Fruit fly (Drosophila melanogaster): ENCODE measurements around the gene Nrg.
A peak's percentile ranks its signal among the peaks of the same experiment; 100 is the strongest.

The Nrg gene

DNA sequence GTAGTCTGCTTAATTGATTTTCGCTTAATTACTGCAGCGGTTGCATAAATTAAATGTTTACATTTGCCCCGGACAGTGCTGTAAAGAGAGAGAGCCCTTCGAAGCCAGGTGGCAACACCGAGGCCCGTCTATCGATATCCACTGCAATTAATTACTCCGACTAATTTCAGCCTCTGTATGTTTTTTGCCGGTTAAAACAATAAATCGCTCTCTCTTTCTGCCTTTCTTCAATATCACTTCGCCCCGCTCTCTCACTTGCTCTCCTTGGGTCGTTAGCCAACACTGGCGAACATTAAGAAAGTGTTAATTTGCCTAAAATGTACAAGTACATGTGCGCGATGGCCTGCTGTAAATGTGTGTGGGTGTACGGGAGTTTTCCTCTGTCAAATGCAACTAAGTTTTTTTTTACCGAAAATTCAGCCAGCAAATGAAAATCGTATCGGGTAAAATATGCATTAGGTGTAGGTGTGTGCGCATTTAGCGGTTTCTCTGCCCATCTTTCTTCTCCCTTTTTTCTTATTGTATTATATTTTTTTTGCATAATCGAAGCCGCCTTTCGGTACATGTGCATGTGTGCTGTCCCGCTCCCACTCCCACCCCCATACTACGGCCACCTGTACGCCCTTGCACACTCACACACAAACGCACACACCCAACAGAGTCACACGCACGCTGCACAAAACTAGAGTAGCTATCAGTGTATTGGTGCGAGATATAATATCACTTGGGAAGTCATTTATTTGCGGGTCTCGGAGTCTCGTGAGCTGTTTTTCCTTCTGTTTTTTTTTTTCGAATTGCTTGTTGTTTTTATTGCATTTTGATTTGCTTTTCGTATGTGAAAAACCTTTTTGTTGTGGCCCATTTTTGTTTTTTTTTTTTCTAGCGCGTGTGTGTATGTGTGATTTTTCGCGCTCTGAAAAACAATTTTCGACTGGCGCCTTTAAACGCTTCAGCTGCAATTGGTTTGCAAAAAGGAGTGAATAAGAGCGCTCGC is 44.5 kb downstream of the Nrg start (continued):
- TF ChIP-seq CG3163 (GFP tag; optimal IDR thresholded peaks at IDR 0.05) (peak; percentile 24), gsb (GFP tag; IDR thresholded peaks at IDR 0.05) (no peak), CG2116 (GFP tag; optimal IDR thresholded peaks at IDR 0.05) (peak; percentile 56), fu2 (GFP tag; optimal IDR thresholded peaks at IDR 0.05) (peak; percentile 4), CG12155 (GFP tag; optimal IDR thresholded peaks at IDR 0.05) (no peak), schlank (tag; optimal IDR thresholded peaks at IDR 0.05) (no peak), CG6813 (GFP tag; optimal IDR thresholded peaks at IDR 0.05) (no peak), cg (GFP tag; optimal IDR thresholded peaks at IDR 0.05) (peak; percentile 89), btn (GFP tag; optimal IDR thresholded peaks at IDR 0.05) (no peak), TFAM (GFP tag; optimal IDR thresholded peaks at IDR 0.05) (no peak), Elba2 (GFP tag; optimal IDR thresholded peaks at IDR 0.05) (peak; percentile 79), CG31441 (GFP tag; IDR thresholded peaks at IDR 0.05) (no peak; the same call in 1 of the 2 replicates), en (GFP tag; optimal IDR thresholded peaks at IDR 0.05) (no peak), CG3995 (GFP tag; optimal IDR thresholded peaks at IDR 0.05) (no peak), Deaf1 (tag; optimal IDR thresholded peaks at IDR 0.05) (no peak), Mes4 (GFP tag; optimal IDR thresholded peaks at IDR 0.05) (no peak), CG2199 (GFP tag; IDR thresholded peaks at IDR 0.05) (no peak), ato (GFP tag; IDR thresholded peaks at IDR 0.05; ENCODE audit: partially characterized antibody) (no peak), dmrt99B (tag; optimal IDR thresholded peaks at IDR 0.05) (no peak), ERR (GFP tag; optimal IDR thresholded peaks at IDR 0.05) (peak; percentile 41), esg (GFP tag; conservative IDR thresholded peaks at IDR 0.05) (no peak), Ravus (GFP tag; IDR thresholded peaks at IDR 0.05) (no peak), CG6683 (GFP tag; optimal IDR thresholded peaks at IDR 0.05) (no peak), mirr (GFP tag; optimal IDR thresholded peaks at IDR 0.05) (peak; percentile 50), chm (GFP tag; IDR thresholded peaks at IDR 0.05) (no peak; the same call in 1 of the 2 replicates), CG13894 (tag; optimal IDR thresholded peaks at IDR 0.05) (no peak), Dek (tag; optimal IDR thresholded peaks at IDR 0.05) (no peak), lmd (GFP tag; IDR thresholded peaks at IDR 0.05) (no peak), CG1529 (GFP tag; optimal IDR thresholded peaks at IDR 0.05) (no peak), sob (GFP tag; IDR thresholded peaks at IDR 0.05) (no peak), nom (GFP tag; optimal IDR thresholded peaks at IDR 0.05) (no peak), ken (GFP tag; IDR thresholded peaks at IDR 0.05) (no peak), Dbx (GFP tag; IDR thresholded peaks at IDR 0.05) (0 out of 3 replicates have a peak, but pooled peaks have one; percentile 14), bsh (GFP tag; optimal IDR thresholded peaks at IDR 0.05) (peak in 1 of 2 experiments; percentile 6), E2f1 (GFP tag; IDR thresholded peaks at IDR 0.05) (no peak; the same call in 1 of the 2 replicates), unc-4 (GFP tag; IDR thresholded peaks at IDR 0.05; ENCODE audit: partially characterized antibody) (peak; percentile 31; the same call in 1 of the 2 replicates), bbx (GFP tag; IDR thresholded peaks at IDR 0.05; ENCODE audit: partially characterized antibody) (peak; percentile 72), Atf3 (GFP tag; optimal IDR thresholded peaks at IDR 0.05) (no peak), CG13424 (tag; optimal IDR thresholded peaks at IDR 0.05) (no peak), CG10366 (GFP tag; IDR thresholded peaks at IDR 0.05) (no peak), hkb (optimal IDR thresholded peaks at IDR 0.05) (no peak), hkb (GFP tag; IDR thresholded peaks at IDR 0.05) (peak; percentile 39; the same call in 1 of the 2 replicates), CG43689 (GFP tag; IDR thresholded peaks at IDR 0.05) (no peak), dpn (GFP tag; optimal IDR thresholded peaks at IDR 0.05) (peak; percentile 43 to 52), sc (optimal IDR thresholded peaks at IDR 0.05) (no peak), sc (GFP tag; optimal IDR thresholded peaks at IDR 0.05) (no peak), Lim3 (GFP tag; IDR thresholded peaks at IDR 0.05) (no peak), Hey (tag; optimal IDR thresholded peaks at IDR 0.05) (no peak), CG4328 (GFP tag; optimal IDR thresholded peaks at IDR 0.05) (peak; percentile 21)
